Fruit fly (Drosophila melanogaster) whole organism, prepupa: ENCODE results near the gene Ir31a.

Experiments
- Blimp-1 ChIP-seq: fragments of 200-800 bp; sonication (Bioruptor generic); optimal IDR thresholded peaks from 3 replicates; lab custom pipeline; 2017; ENCODE audit warnings: missing biosample characterization, missing genetic modification characterization, mild to moderate bottlenecking, moderate library complexity, missing genetic modification reagents
- CG1621 ChIP-seq: fragments of 200-800 bp; sonication (Bioruptor generic); optimal IDR thresholded peaks from 3 replicates; lab custom pipeline; 2018; ENCODE audit warnings: missing biosample characterization, mild to moderate bottlenecking, missing genetic modification characterization
- CG16779 ChIP-seq: fragments of 200-800 bp; sonication (Bioruptor generic); optimal IDR thresholded peaks from 3 replicates; lab custom pipeline; 2017; ENCODE audit warnings: missing biosample characterization, mild to moderate bottlenecking, missing genetic modification characterization
- CG6163 ChIP-seq: fragments of 200-800 bp; sonication (Bioruptor generic); IDR thresholded peaks from 3 replicates; pipeline ENCODE4 v1.3.6; 2022; ENCODE audit warnings: missing biosample characterization, missing genetic modification characterization
- CG6276 ChIP-seq: fragments of 200-800 bp; sonication (Bioruptor generic); optimal IDR thresholded peaks from 2 replicates; lab custom pipeline; 2017; ENCODE audit warnings: missing biosample characterization, mild to moderate bottlenecking, missing genetic modification characterization
- CG6854 ChIP-seq: fragments of 200-800 bp; sonication (Bioruptor generic); optimal IDR thresholded peaks from 2 replicates; lab custom pipeline; 2017; ENCODE audit warnings: missing biosample characterization, mild to moderate bottlenecking, missing genetic modification characterization
- Ets21C ChIP-seq: fragments of 200-800 bp; sonication (Bioruptor generic); optimal IDR thresholded peaks from 3 replicates; lab custom pipeline; 2016; ENCODE audit warnings: missing biosample characterization, missing genetic modification characterization
- Ets96B ChIP-seq: fragments of 200-800 bp; optimal IDR thresholded peaks from 2 replicates; lab custom pipeline; 2019; ENCODE audit warnings: missing biosample characterization, mild to moderate bottlenecking, missing genetic modification characterization, moderate library complexity
- Hr4 ChIP-seq: fragments of 200-800 bp; sonication (Bioruptor generic); optimal IDR thresholded peaks from 3 replicates; lab custom pipeline; 2016; ENCODE audit warnings: missing biosample characterization, missing genetic modification characterization
- Lpt ChIP-seq: fragments of 200-800 bp; sonication (Bioruptor generic); optimal IDR thresholded peaks from 3 replicates; lab custom pipeline; 2016; ENCODE audit warnings: missing biosample characterization, missing genetic modification characterization
- Smox ChIP-seq: fragments of 200-800 bp; sonication (Bioruptor generic); optimal IDR thresholded peaks from 3 replicates; lab custom pipeline; 2016; ENCODE audit warnings: missing biosample characterization, missing genetic modification characterization
- fd59A ChIP-seq: fragments of 200-800 bp; sonication (Bioruptor generic); optimal IDR thresholded peaks from 2 replicates; lab custom pipeline; 2017; ENCODE audit warnings: missing biosample characterization, mild to moderate bottlenecking, missing genetic modification characterization, missing genetic modification reagents
- fkh ChIP-seq: fragments of 200-800 bp; sonication (Bioruptor generic); optimal IDR thresholded peaks from 3 replicates; lab custom pipeline; 2017; ENCODE audit warnings: missing biosample characterization, mild to moderate bottlenecking, missing genetic modification characterization, moderate library complexity
- pdm3 ChIP-seq: fragments of 200-800 bp; sonication (Bioruptor generic); optimal IDR thresholded peaks from 3 replicates; lab custom pipeline; 2016; ENCODE audit warnings: missing biosample characterization, missing genetic modification characterization

DNA sequence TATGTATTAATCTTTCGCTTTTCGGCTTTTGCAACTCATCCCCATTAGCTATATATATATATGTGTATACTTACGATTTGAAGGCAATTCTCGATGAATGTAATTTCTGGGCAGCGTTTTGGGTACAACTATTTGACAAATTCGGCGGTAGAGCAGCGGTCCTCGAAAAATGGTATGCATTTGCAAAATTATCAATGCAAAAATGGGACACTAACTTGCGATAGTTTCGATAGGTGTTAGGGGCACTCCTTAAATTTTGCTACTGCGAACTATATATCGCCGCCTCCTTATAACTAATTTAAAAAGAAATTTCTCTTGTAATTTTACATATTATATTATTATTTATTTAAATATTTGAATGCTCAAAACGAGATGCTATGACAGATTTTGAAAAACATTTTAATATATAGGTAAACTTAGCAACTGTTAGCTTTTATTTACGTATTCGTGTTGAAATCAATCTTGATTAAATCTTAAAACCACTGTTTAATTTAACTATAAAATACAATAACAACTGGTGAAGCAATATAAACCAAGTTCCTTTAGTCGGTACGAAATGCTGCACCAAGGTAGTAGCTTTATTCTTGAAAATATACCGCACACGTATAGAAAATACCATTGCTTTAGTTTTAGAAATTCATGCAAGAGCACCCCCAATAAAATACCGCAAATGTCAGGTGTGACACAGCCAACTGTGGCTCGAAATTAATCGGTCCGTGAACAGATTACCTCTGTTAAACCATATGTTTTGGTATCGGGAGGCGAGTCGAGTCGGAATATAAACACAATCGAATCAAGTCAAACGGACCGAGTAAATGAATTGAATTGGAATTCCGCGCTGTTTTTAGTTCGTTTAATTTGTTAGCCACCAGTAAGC lies 8.1 kb downstream of the Ir31a start, which contains the start of the genes CG5355 and Klp31E:
- TF ChIP-seq Ets96B (tag; lab: Kevin White, UChicago) (peak; percentile 46), CG1621 (no peak), CG6854 (GFP tag; lab: Kevin White, UChicago) (peak; percentile 16), Smox (GFP tag; lab: Kevin White, UChicago) (no peak), Hr4 (no peak), CG6163 (GFP tag; lab: Robert Waterston, UW) (no peak), CG6276 (GFP tag; lab: Kevin White, UChicago) (no peak), fkh (GFP tag; lab: Kevin White, UChicago) (no peak), Lpt (GFP tag; lab: Kevin White, UChicago) (no peak), Ets21C (GFP tag; lab: Kevin White, UChicago) (peak; percentile 39), pdm3 (GFP tag; lab: Kevin White, UChicago) (no peak), fd59A (GFP tag; lab: Kevin White, UChicago) (no peak), Blimp-1 (GFP tag; lab: Kevin White, UChicago) (peak; percentile 43), CG16779 (no peak)
